Fruit fly (Drosophila melanogaster): ENCODE measurements around the gene mira.

mira gene

DNA sequence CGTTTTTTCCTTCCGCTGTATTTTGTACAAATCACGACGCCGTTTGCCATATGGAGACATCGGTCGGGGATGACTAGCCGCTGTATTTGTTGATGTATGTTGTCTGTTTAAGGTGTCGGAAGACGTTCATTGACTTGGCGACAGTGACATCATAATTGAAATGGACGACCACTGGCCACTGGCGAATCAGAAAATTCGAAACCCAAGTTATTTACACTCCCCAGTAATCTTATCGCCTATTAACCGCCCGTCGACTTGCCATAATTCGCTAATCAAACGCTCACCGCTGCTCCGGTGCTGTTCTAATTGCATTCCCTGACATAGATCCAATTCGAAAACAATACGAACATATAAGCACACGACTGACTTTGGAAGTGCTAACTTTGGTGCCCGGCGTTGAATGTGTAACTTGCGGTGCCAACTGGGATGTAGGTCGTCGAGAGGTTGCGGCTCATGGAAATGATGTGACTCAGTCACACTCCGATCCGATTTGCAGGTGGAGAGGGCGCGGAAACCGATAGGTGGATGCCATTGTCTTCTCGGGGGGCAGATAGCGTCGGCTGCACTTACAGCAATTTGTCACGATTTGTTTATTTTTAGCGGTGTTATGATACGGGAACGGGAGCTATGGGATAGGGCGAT, 25.3 kb downstream of the mira start:
- no peak for TF ChIP-seq CG15710 (tag; optimal IDR thresholded peaks at IDR 0.05)
- TF ChIP-seq Pif1B (GFP tag; optimal IDR thresholded peaks at IDR 0.05) = no peak
- no peak for TF ChIP-seq CG12605 (GFP tag; IDR thresholded peaks at IDR 0.05)
- no peak for TF ChIP-seq Snoo (tag; optimal IDR thresholded peaks at IDR 0.05)
- TF ChIP-seq CG32121 (GFP tag; IDR thresholded peaks at IDR 0.05) = no peak
- TF ChIP-seq CG9948 (tag; optimal IDR thresholded peaks at IDR 0.05) = no peak
- no peak for TF ChIP-seq Pif1A (GFP tag; optimal IDR thresholded peaks at IDR 0.05)
- TF ChIP-seq CG8301 (tag; optimal IDR thresholded peaks at IDR 0.05) = no peak
- no peak for TF ChIP-seq gl (tag; optimal IDR thresholded peaks at IDR 0.05)

DNA sequence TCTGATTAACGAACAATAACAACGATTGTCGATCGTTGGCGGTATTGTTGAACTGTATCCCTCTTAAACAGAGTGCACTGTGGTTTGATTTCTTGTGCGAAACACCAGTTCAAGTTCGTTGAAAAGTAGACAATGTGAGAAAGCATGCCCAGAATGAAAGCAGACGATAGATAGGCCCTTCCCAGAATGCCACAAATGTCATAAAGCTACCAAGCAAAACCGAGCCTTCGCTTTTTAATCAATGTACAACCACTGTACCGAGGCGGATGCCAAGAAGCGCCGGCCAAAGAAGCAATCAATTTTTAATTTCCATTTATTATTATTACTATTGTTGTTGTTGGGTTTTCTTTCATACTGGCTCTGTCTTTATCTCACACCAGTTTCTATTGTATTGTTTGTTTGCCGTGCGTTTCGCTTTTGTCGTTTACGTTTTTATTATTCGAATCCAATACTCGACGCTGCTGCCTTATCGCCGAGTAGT, 26.0 kb downstream of the mira start:
- TF ChIP-seq CG10348 (GFP tag; IDR thresholded peaks at IDR 0.05) = peak; percentile 49; the same call in 1 of the 2 replicates
- TF ChIP-seq CG15710 (tag; optimal IDR thresholded peaks at IDR 0.05) = peak; percentile 75
- peak; percentile 69 for TF ChIP-seq CG34367 (tag; optimal IDR thresholded peaks at IDR 0.05)
- peak; percentile 85 for TF ChIP-seq Pif1B (GFP tag; optimal IDR thresholded peaks at IDR 0.05)
- TF ChIP-seq Snoo (tag; optimal IDR thresholded peaks at IDR 0.05) = peak; percentile 82
- TF ChIP-seq D1 (tag; optimal IDR thresholded peaks at IDR 0.05) = no peak
- TF ChIP-seq CG8159 (tag; optimal IDR thresholded peaks at IDR 0.05) = peak; percentile 81
- TF ChIP-seq CG32121 (GFP tag; IDR thresholded peaks at IDR 0.05) = peak; percentile 68; the same call in 1 of the 2 replicates
- peak; percentile 10 for TF ChIP-seq CG13204 (GFP tag; optimal IDR thresholded peaks at IDR 0.05)
- TF ChIP-seq CG14655 (GFP tag; optimal IDR thresholded peaks at IDR 0.05) = peak; percentile 81
- peak; percentile 52 for TF ChIP-seq rn (GFP tag; IDR thresholded peaks at IDR 0.05)
- TF ChIP-seq EcR (GFP tag; optimal IDR thresholded peaks at IDR 0.05) = no peak
- peak; percentile 89 for TF ChIP-seq CG4496 (GFP tag; IDR thresholded peaks at IDR 0.05)
- peak; percentile 76 for TF ChIP-seq CG17806 (tag; optimal IDR thresholded peaks at IDR 0.05)
- TF ChIP-seq CG8301 (tag; optimal IDR thresholded peaks at IDR 0.05) = peak; percentile 75
- peak; percentile 68 for TF ChIP-seq CG9948 (tag; optimal IDR thresholded peaks at IDR 0.05)
- peak; percentile 83 for TF ChIP-seq Pif1A (GFP tag; optimal IDR thresholded peaks at IDR 0.05)
- TF ChIP-seq gl (tag; optimal IDR thresholded peaks at IDR 0.05) = no peak
- peak; percentile 90 for TF ChIP-seq Ets98B (GFP tag; IDR thresholded peaks at IDR 0.05)
- peak; percentile 77 for TF ChIP-seq CG12605 (GFP tag; IDR thresholded peaks at IDR 0.05)
- TF ChIP-seq fd96Ca (GFP tag; IDR thresholded peaks at IDR 0.05) = peak; percentile 90

DNA sequence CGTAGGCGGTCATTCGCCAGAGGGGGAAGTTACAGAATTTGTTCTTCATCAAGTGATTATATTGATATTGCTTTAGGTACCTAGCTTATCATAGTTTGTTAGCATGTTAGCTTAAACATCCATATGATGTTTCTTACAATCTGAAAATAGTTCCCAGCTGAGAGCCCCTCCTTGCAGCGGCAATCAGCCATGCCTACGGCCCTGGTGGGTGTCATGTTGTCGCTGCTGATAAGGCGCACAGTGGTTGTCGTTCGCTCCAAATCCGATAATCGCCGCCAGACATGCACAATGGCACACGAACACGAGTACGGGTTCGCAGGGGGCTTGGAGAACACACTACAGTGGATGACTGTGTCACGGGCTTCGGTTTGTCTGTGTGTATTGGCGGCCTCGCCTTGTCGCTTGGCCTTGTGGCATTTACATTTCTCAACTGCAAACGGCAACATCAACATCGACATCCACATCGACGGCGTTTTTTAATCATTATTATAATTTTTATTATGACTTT, 28.9 kb downstream of the mira start:
- TF ChIP-seq CG15710 (tag; optimal IDR thresholded peaks at IDR 0.05) (peak; percentile 85), CG8159 (tag; optimal IDR thresholded peaks at IDR 0.05) (peak; percentile 84), Ets98B (GFP tag; IDR thresholded peaks at IDR 0.05) (peak; percentile 83), CG14655 (GFP tag; optimal IDR thresholded peaks at IDR 0.05) (peak; percentile 83), EcR (GFP tag; optimal IDR thresholded peaks at IDR 0.05) (peak; percentile 49), CG12605 (GFP tag; IDR thresholded peaks at IDR 0.05) (peak; percentile 77), Snoo (tag; optimal IDR thresholded peaks at IDR 0.05) (peak; percentile 87), gl (tag; optimal IDR thresholded peaks at IDR 0.05) (peak; percentile 74), CG4496 (GFP tag; IDR thresholded peaks at IDR 0.05) (peak; percentile 94), rn (GFP tag; IDR thresholded peaks at IDR 0.05) (no peak; the same call in 1 of the 2 replicates), CG10348 (GFP tag; IDR thresholded peaks at IDR 0.05) (no peak; the same call in 1 of the 2 replicates), CG17806 (tag; optimal IDR thresholded peaks at IDR 0.05) (peak; percentile 78), CG34367 (tag; optimal IDR thresholded peaks at IDR 0.05) (peak; percentile 82), CG32121 (GFP tag; IDR thresholded peaks at IDR 0.05) (peak; percentile 91), CG13204 (GFP tag; optimal IDR thresholded peaks at IDR 0.05) (peak; percentile 57), fd96Ca (GFP tag; IDR thresholded peaks at IDR 0.05) (peak; percentile 92), CG8301 (tag; optimal IDR thresholded peaks at IDR 0.05) (peak; percentile 78), Pif1B (GFP tag; optimal IDR thresholded peaks at IDR 0.05) (peak; percentile 69), D1 (tag; optimal IDR thresholded peaks at IDR 0.05) (no peak), Pif1A (GFP tag; optimal IDR thresholded peaks at IDR 0.05) (peak; percentile 83), CG9948 (tag; optimal IDR thresholded peaks at IDR 0.05) (peak; percentile 78)

DNA sequence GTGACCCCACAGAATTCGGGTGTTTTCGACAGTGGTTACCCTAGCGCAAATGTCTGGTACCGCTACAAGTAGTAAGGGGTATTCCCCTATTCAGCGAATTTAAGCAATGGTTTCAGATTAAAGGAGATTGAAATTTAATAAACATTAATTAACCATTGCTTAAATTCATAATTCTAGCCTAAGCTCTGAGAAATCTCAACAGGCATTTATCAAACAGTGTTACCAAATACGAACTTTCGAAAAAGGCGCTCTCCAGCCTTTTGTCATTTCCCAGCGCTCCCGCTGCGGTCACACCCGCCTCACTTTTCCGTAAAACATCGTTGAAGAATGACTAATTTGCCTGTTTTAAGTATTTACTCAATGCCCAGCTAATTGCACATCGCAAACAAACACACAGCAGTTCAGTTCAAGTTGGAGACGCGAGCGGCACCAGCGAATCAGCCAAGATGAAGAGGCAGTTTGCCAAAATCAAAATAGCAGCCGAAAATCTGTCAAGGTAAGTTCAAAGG, 30.0 kb downstream of the mira start, which contains the start of the genes Surf6 and RhoGAP92B:
Gene Surf6, minus strand, starts transcription at position 4 of the 509 bp plus-strand sequence.
Gene RhoGAP92B, plus strand, starts transcription at position 300 of the 509 bp plus-strand sequence.
- peak; percentile 40; the same call in 1 of the 3 replicates for TF ChIP-seq fd96Ca (GFP tag; IDR thresholded peaks at IDR 0.05)
- no peak for TF ChIP-seq CG8301 (tag; optimal IDR thresholded peaks at IDR 0.05)
- peak; percentile 29; the same call in 1 of the 3 replicates for TF ChIP-seq CG4496 (GFP tag; IDR thresholded peaks at IDR 0.05)
- peak; percentile 56; the same call in 1 of the 2 replicates for TF ChIP-seq CG12605 (GFP tag; IDR thresholded peaks at IDR 0.05)
- peak; percentile 40 for TF ChIP-seq Snoo (tag; optimal IDR thresholded peaks at IDR 0.05)
- no peak for TF ChIP-seq Pif1A (GFP tag; optimal IDR thresholded peaks at IDR 0.05)
- peak; percentile 43 for TF ChIP-seq CG15710 (tag; optimal IDR thresholded peaks at IDR 0.05)
- peak; percentile 68 for TF ChIP-seq EcR (GFP tag; optimal IDR thresholded peaks at IDR 0.05)
- TF ChIP-seq Ets98B (GFP tag; IDR thresholded peaks at IDR 0.05) = no peak
- TF ChIP-seq CG34367 (tag; optimal IDR thresholded peaks at IDR 0.05) = peak; percentile 44
- TF ChIP-seq CG32121 (GFP tag; IDR thresholded peaks at IDR 0.05) = peak; percentile 68
- TF ChIP-seq Pif1B (GFP tag; optimal IDR thresholded peaks at IDR 0.05) = peak; percentile 30
- TF ChIP-seq CG10348 (GFP tag; IDR thresholded peaks at IDR 0.05) = no peak
- peak; percentile 14 for TF ChIP-seq CG8159 (tag; optimal IDR thresholded peaks at IDR 0.05)
- TF ChIP-seq CG17806 (tag; optimal IDR thresholded peaks at IDR 0.05) = peak; percentile 12
